Worm (Caenorhabditis elegans): ENCODE measurements around the gene F35H8.4.

Gene F35H8.4

ce11 chrII:9542785-9543184 is 17.0 kb downstream of the F35H8.4 start, which contains the start of gene sra-4:
Gene sra-4, minus strand, starts transcription at chrII:9542885.
- TF ChIP-seq ceh-31 (tag; optimal IDR thresholded peaks at IDR 0.05) (no peak), fkh-10 (GFP tag; optimal IDR thresholded peaks at IDR 0.05) (no peak), sdc-2 (tag; optimal IDR thresholded peaks at IDR 0.05) (no peak), C08G9.2 (tag; optimal IDR thresholded peaks at IDR 0.05) (no peak), fkh-6 (tag; optimal IDR thresholded peaks at IDR 0.05) (no peak), eyg-1 (tag; optimal IDR thresholded peaks at IDR 0.05) (no peak), pha-2 (tag; optimal IDR thresholded peaks at IDR 0.05) (no peak), odd-2 (tag; optimal IDR thresholded peaks at IDR 0.05) (no peak), K09A11.1 (tag; optimal IDR thresholded peaks at IDR 0.05; ENCODE audit: insufficient read depth) (no peak), nhr-232 (tag; optimal IDR thresholded peaks at IDR 0.05) (no peak), elt-4 (tag; optimal IDR thresholded peaks at IDR 0.05) (no peak), ztf-16 (tag; optimal IDR thresholded peaks at IDR 0.05) (no peak), T23F11.4 (GFP tag; optimal IDR thresholded peaks at IDR 0.05) (no peak), ttx-3 (tag; optimal IDR thresholded peaks at IDR 0.05) (no peak), elt-2 (tag; optimal IDR thresholded peaks at IDR 0.05) (no peak), tbx-2 (tag; optimal IDR thresholded peaks at IDR 0.05) (no peak), hlh-8 (tag; optimal IDR thresholded peaks at IDR 0.05) (no peak), unc-86 (tag; optimal IDR thresholded peaks at IDR 0.05) (no peak), dve-1 (tag; optimal IDR thresholded peaks at IDR 0.05) (no peak)

ce11 chrII:9540723-9541122 is 19.1 kb downstream of the F35H8.4 start, which contains the start of gene sra-3:
Gene sra-3, minus strand, starts transcription at chrII:9540823.
- TF ChIP-seq ceh-18 (tag; optimal IDR thresholded peaks at IDR 0.05) (no peak), ceh-45 (GFP tag; IDR thresholded peaks at IDR 0.05) (no peak), pag-3 (tag; optimal IDR thresholded peaks at IDR 0.05; ENCODE audit: borderline replicate concordance) (no peak), fkh-6 (tag; optimal IDR thresholded peaks at IDR 0.05) (no peak), npax-4 (tag; optimal IDR thresholded peaks at IDR 0.05) (no peak), ceh-31 (tag; optimal IDR thresholded peaks at IDR 0.05) (no peak), lin-11 (tag; optimal IDR thresholded peaks at IDR 0.05) (no peak), K09A11.1 (tag; optimal IDR thresholded peaks at IDR 0.05; ENCODE audit: insufficient read depth) (no peak), ref-2 (tag; optimal IDR thresholded peaks at IDR 0.05) (no peak), ceh-9 (tag; optimal IDR thresholded peaks at IDR 0.05) (no peak), zip-5 (tag; optimal IDR thresholded peaks at IDR 0.05) (no peak), ahr-1 (tag; optimal IDR thresholded peaks at IDR 0.05) (no peak), Y22D7AL.16 (tag; optimal IDR thresholded peaks at IDR 0.05) (no peak)

DNA sequence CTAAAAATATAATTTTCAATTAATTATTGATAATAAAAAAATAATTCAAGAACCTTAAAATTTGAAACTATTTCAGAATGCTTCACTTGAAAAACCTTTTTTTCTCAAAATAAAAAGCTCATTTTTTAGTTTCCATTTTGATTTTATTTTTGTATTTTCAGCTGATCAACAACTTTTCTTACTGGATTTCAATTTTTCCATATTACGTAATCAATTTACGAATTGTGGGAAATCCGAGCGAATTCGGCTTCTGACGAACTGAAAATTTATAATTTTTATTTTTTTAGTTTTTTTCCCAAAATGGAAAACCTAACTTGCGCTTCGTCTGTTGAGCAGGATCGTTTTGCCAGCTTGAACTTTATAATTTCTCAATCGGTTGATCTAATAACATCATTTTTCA is 22.4 kb downstream of the F35H8.4 start, which contains the start of gene sra-8:
sra-8 (plus strand) TSS at position 301 of the 400 bp plus-strand sequence.
- TF ChIP-seq hlh-6 (tag; optimal IDR thresholded peaks at IDR 0.05): no peak
- no peak for TF ChIP-seq hlh-13 (GFP tag; optimal IDR thresholded peaks at IDR 0.05)
- no peak for TF ChIP-seq F13H6.1 (tag; optimal IDR thresholded peaks at IDR 0.05)
- TF ChIP-seq pqm-1 (tag; optimal IDR thresholded peaks at IDR 0.05): no peak
- no peak for TF ChIP-seq unc-86 (tag; optimal IDR thresholded peaks at IDR 0.05)
- TF ChIP-seq gmeb-2 (tag; optimal IDR thresholded peaks at IDR 0.05): no peak
- no peak for TF ChIP-seq pha-4 (tag; optimal IDR thresholded peaks at IDR 0.05)
- no peak for TF ChIP-seq hlh-30 (tag; optimal IDR thresholded peaks at IDR 0.05; ENCODE audit: insufficient read depth)
- no peak for TF ChIP-seq ceh-30 (tag; optimal IDR thresholded peaks at IDR 0.05)
- TF ChIP-seq lin-11 (tag; optimal IDR thresholded peaks at IDR 0.05): no peak
- no peak for TF ChIP-seq ceh-9 (tag; optimal IDR thresholded peaks at IDR 0.05)
- TF ChIP-seq K09A11.1 (tag; optimal IDR thresholded peaks at IDR 0.05; ENCODE audit: insufficient read depth): no peak
- TF ChIP-seq che-1 (tag; optimal IDR thresholded peaks at IDR 0.05): no peak

DNA sequence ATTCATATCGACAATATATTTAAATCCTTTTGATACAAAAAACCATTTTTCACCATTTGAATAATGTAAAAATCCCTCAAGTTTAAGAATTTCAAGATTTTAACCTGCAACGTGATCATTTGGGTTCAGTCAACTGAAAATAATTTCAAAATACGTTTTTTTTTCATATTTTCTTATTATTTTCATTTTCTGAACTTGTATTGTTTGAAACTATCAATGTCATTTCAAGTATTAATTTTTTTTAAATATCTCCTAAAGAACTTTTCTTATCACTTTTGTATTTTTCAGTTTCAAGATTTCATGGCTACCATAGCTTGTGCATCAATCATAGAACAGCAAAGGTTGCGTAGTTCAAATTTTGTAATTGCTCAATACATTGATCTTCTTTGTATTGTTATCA is 27.8 kb downstream of the F35H8.4 start, which contains the start of gene sra-9:
sra-9 (plus strand) TSS at position 301 of the 400 bp plus-strand sequence.
- TF ChIP-seq unc-3 (GFP tag; conservative IDR thresholded peaks at IDR 0.05) (no peak), unc-3 (tag; optimal IDR thresholded peaks at IDR 0.05) (no peak), mec-3 (tag; optimal IDR thresholded peaks at IDR 0.05; ENCODE audit: borderline replicate concordance) (no peak), nhr-232 (tag; optimal IDR thresholded peaks at IDR 0.05) (no peak), ceh-31 (tag; optimal IDR thresholded peaks at IDR 0.05) (no peak), syd-9 (tag; optimal IDR thresholded peaks at IDR 0.05) (no peak), ama-1 (optimal IDR thresholded peaks at IDR 0.05) (no peak), tbx-2 (tag; optimal IDR thresholded peaks at IDR 0.05) (no peak), pat-9 (tag; optimal IDR thresholded peaks at IDR 0.05) (no peak), ceh-34 (tag; optimal IDR thresholded peaks at IDR 0.05) (no peak)
